Worm (Caenorhabditis elegans) whole organism, late embryonic: ENCODE results near the gene ags-3.

ENCODE experiments used
- C08G9.2 ChIP-seq: sonication (generic microtip); optimal IDR thresholded peaks from 2 replicates; lab custom pipeline; 2016; ENCODE audit warnings: mild to moderate bottlenecking, missing genetic modification characterization, moderate library complexity, missing compliant biosample characterization
- elt-4 ChIP-seq: sonication (generic microtip); optimal IDR thresholded peaks from 2 replicates; lab custom pipeline; 2016; ENCODE audit warnings: missing genetic modification characterization, missing compliant biosample characterization
- pha-2 ChIP-seq: sonication (generic microtip); optimal IDR thresholded peaks from 2 replicates; lab custom pipeline; 2017; ENCODE audit warnings: mild to moderate bottlenecking, missing genetic modification characterization, missing compliant biosample characterization
- pha-4 ChIP-seq: fragments of 150-350 bp; optimal IDR thresholded peaks from 2 replicates; lab custom pipeline; 2018; ENCODE audit warnings: missing biosample characterization, missing genetic modification reagents, missing genetic modification characterization
- sox-4 ChIP-seq: sonication (generic microtip); optimal IDR thresholded peaks from 2 replicates; lab custom pipeline; 2017; ENCODE audit warnings: mild to moderate bottlenecking, missing genetic modification characterization, inconsistent platforms, missing compliant biosample characterization

ce11 chrX:5248754-5249153, 54.6 kb downstream of the ags-3 start:
- no peak for TF ChIP-seq C08G9.2 (tag; lab: Kevin White, UChicago)
- TF ChIP-seq pha-4 = no peak
- no peak for TF ChIP-seq pha-2 (tag; lab: Kevin White, UChicago)
- TF ChIP-seq sox-4 (tag; lab: Kevin White, UChicago) = no peak
- no peak for TF ChIP-seq elt-4 (tag; lab: Kevin White, UChicago)
